Worm (Caenorhabditis elegans): ENCODE data around the gene btb-6.

- TF ChIP-seq elt-2 (tag; optimal IDR thresholded peaks at IDR 0.05) (no peak), pha-4 (tag; optimal IDR thresholded peaks at IDR 0.05) (no peak), pat-9 (tag; optimal IDR thresholded peaks at IDR 0.05) (no peak), hlh-13 (GFP tag; optimal IDR thresholded peaks at IDR 0.05) (no peak), lin-11 (tag; optimal IDR thresholded peaks at IDR 0.05) (no peak)
These were observed 16.8 kb downstream of the btb-6 start, which contains the start of gene ceh-82 for ce11 chrII:1731932-1732331.
